Fruit fly (Drosophila melanogaster): ENCODE data around the gene Art3.
A peak's percentile ranks its signal among the peaks of the same experiment; 100 is the strongest.

Gene Art3

DNA sequence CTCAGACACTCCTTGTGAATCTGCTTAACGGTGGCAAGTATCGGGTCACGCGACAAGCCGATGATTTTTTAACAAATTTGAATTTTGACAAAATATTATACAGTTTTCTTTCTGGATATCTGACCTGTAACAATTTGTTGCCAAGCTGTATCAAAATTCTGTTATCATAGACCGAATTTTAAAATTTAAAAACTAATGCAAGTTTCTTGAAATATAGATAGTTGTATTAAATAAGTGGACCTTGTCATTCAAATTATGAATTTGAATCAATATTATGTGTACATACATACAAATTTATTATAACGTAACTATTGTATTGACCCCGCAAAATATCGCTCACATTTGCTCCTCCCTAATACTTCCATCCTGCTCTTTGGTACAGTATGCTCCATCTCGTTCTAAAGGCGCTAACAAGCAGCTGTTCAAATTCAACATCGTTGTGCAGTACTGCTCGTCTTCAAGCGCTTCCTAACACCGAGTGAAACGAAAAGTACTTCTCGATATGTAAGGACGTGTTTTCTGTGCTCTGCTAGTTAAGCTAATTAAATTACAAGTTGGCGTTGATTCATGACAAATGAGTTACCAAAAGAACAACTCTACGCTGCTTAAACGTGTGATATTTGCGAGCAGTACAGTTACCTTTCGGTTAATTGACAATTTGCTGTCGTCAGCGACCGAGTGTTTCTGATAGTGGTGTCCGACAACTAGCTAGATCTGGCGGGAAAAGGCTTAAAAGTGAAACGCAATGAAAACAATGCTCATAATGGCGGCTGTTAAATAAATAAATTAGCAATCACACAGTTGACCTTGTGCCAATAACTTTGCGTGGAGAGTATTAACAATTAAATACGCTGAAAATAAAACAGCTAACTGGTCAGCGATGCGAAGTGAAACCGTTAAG, 32.8 kb downstream of the Art3 start, which contains the start of the genes Kpc1 and CG42542:
Gene Kpc1, minus strand, starts transcription at position 77 of the 901 bp plus-strand sequence.
Gene CG42542, plus strand, starts transcription at position 465 of the 901 bp plus-strand sequence.
- TF ChIP-seq cic (GFP tag; optimal IDR thresholded peaks at IDR 0.05), result peak; percentile 58
- peak; percentile 89 for TF ChIP-seq tj (GFP tag; optimal IDR thresholded peaks at IDR 0.05)
- peak; percentile 89 for TF ChIP-seq toe (GFP tag; optimal IDR thresholded peaks at IDR 0.05)
- TF ChIP-seq kay (GFP tag; ENCODE audit: borderline replicate concordance), result peak; percentile 94
- peak; percentile 52 for TF ChIP-seq CG14711 (tag; optimal IDR thresholded peaks at IDR 0.05)
- TF ChIP-seq Crg-1 (GFP tag; optimal IDR thresholded peaks at IDR 0.05), result peak; percentile 72
- TF ChIP-seq CG7045 (GFP tag; optimal IDR thresholded peaks at IDR 0.05), result peak; percentile 67
- peak; percentile 70 for TF ChIP-seq CG11617 (GFP tag; optimal IDR thresholded peaks at IDR 0.05)
- TF ChIP-seq Mnt (GFP tag; optimal IDR thresholded peaks at IDR 0.05), result peak; percentile 75
- TF ChIP-seq CG1620 (GFP tag; optimal IDR thresholded peaks at IDR 0.05), result peak; percentile 85
- TF ChIP-seq pad (GFP tag; optimal IDR thresholded peaks at IDR 0.05), result peak; percentile 85
- peak; percentile 75 for TF ChIP-seq CG7101 (tag; optimal IDR thresholded peaks at IDR 0.05)
- TF ChIP-seq CG33017 (tag; optimal IDR thresholded peaks at IDR 0.05), result peak; percentile 53
- peak; percentile 25 for TF ChIP-seq bab1 (GFP tag; optimal IDR thresholded peaks at IDR 0.05)
- TF ChIP-seq cnc (optimal IDR thresholded peaks at IDR 0.05), result no peak
- peak; percentile 78 for TF ChIP-seq Clk (GFP tag; optimal IDR thresholded peaks at IDR 0.05)
- TF ChIP-seq CG5204 (GFP tag; optimal IDR thresholded peaks at IDR 0.05), result peak; percentile 79
- peak; percentile 76 for TF ChIP-seq CG12768 (GFP tag; optimal IDR thresholded peaks at IDR 0.05)
- TF ChIP-seq ovo (GFP tag; optimal IDR thresholded peaks at IDR 0.05), result peak; percentile 72
- TF ChIP-seq Hr96 (GFP tag; optimal IDR thresholded peaks at IDR 0.05), result peak; percentile 73

DNA sequence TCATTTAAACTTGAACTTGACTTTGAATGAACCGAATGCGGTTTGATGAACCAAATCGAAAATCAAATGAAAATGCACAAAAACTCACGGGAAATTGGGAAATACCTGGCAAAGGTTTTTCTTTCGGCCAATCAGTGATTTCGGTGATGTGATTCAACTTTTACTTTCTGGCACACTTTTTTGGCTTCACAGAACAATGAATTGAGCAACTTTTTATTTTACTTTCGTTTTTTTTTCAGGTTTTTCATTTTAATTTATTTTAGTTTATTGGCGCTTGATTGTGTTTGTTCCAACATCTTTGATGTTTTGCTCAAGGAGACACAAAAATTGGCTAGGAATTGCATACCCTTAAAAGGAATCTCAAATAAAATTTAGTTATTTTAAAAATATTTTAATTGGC, 47.7 kb downstream of the Art3 start, which contains the start of gene Mf:
Gene Mf, minus strand, starts transcription at position 44 of the 400 bp plus-strand sequence.
- TF ChIP-seq Mnt (GFP tag; optimal IDR thresholded peaks at IDR 0.05), result no peak
- TF ChIP-seq CG7101 (tag; optimal IDR thresholded peaks at IDR 0.05), result peak; percentile 3
- peak; percentile 91 for TF ChIP-seq kay (GFP tag; ENCODE audit: borderline replicate concordance)

Data from whole organism, adult.